Fruit fly (Drosophila melanogaster): ENCODE data around the gene Npc2b.

Gene Npc2b

DNA sequence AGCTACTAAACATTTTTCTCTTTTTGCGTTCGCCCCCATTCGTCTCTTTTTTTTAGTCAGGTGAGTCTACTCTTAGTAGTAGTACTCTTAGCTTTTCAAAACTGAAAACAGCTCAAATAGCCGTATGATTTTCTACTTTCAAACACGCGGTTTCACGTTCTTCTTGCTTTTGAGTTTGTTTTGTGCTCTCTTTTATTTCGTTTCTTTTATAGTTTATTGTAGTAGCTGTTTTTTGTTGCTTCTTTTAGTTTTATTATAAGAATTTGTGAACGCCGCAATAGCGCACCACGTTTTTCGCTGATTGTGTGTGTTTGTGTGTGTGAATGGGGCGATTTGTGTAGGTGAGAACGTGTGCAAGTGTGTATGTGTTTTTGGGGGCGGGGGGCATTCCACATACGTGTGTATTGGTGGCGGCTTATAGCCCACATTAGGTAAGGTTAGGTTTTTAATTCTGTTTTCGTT lies 37.9 kb upstream of the Npc2b start (continued):
- no peak for TF ChIP-seq Kr (GFP tag; optimal IDR thresholded peaks at IDR 0.05)
- TF ChIP-seq CG10543 (GFP tag; optimal IDR thresholded peaks at IDR 0.05) = peak; percentile 38
- no peak for TF ChIP-seq ind (GFP tag; optimal IDR thresholded peaks at IDR 0.05)
- TF ChIP-seq jing (GFP tag; optimal IDR thresholded peaks at IDR 0.05) = no peak
- TF ChIP-seq tio (GFP tag; optimal IDR thresholded peaks at IDR 0.05) = no peak
- no peak for TF ChIP-seq CG30431 (GFP tag; optimal IDR thresholded peaks at IDR 0.05)
- TF ChIP-seq CG8089 (GFP tag; optimal IDR thresholded peaks at IDR 0.05) = no peak
- no peak for TF ChIP-seq shn (GFP tag; optimal IDR thresholded peaks at IDR 0.05)
- peak; percentile 62 for TF ChIP-seq Deaf1 (tag; optimal IDR thresholded peaks at IDR 0.05)
- TF ChIP-seq Dbx (GFP tag; IDR thresholded peaks at IDR 0.05) = no peak
- TF ChIP-seq gro (GFP tag; optimal IDR thresholded peaks at IDR 0.05) = peak; percentile 39
- no peak for TF ChIP-seq Dad (GFP tag; optimal IDR thresholded peaks at IDR 0.05)
- peak; percentile 39 for TF ChIP-seq CG12769 (tag; optimal IDR thresholded peaks at IDR 0.05)
- TF ChIP-seq CG11723 (GFP tag; optimal IDR thresholded peaks at IDR 0.05) = no peak
- TF ChIP-seq zfh1 (GFP tag; IDR thresholded peaks at IDR 0.05) = no peak
- TF ChIP-seq CG34376 (GFP tag; optimal IDR thresholded peaks at IDR 0.05) = peak; percentile 49
- TF ChIP-seq Adf1 (GFP tag; IDR thresholded peaks at IDR 0.05) = peak; percentile 5; the same call in 1 of the 2 replicates
- TF ChIP-seq Sry-β (GFP tag; optimal IDR thresholded peaks at IDR 0.05) = no peak
- TF ChIP-seq CG7928 (GFP tag; optimal IDR thresholded peaks at IDR 0.05) = no peak
- 0 out of 2 replicates have a peak, but pooled peaks have one; percentile 18 for TF ChIP-seq Drgx (GFP tag; IDR thresholded peaks at IDR 0.05)
- TF ChIP-seq HmgD (GFP tag; optimal IDR thresholded peaks at IDR 0.05) = no peak
- TF ChIP-seq oc (tag; optimal IDR thresholded peaks at IDR 0.05) = no peak
- TF ChIP-seq chinmo (GFP tag; IDR thresholded peaks at IDR 0.05; ENCODE audit: partially characterized antibody) = peak; percentile 86; the same call in 3 of the 4 replicates
- TF ChIP-seq Pdp1 (GFP tag; optimal IDR thresholded peaks at IDR 0.05) = peak in 1 of 2 experiments; percentile 69
- TF ChIP-seq Hsf (GFP tag; optimal IDR thresholded peaks at IDR 0.05) = no peak
- no peak for TF ChIP-seq so (GFP tag; IDR thresholded peaks at IDR 0.05)
- TF ChIP-seq mirr (GFP tag; optimal IDR thresholded peaks at IDR 0.05) = peak; percentile 54
- peak; percentile 32 for TF ChIP-seq exex (tag; optimal IDR thresholded peaks at IDR 0.05)
- TF ChIP-seq CG7987 (GFP tag; optimal IDR thresholded peaks at IDR 0.05) = peak; percentile 47
- TF ChIP-seq pfk (GFP tag; optimal IDR thresholded peaks at IDR 0.05) = peak; percentile 61
- peak; percentile 44 to 85 for TF ChIP-seq Trl (optimal IDR thresholded peaks at IDR 0.05)
- no peak for TF ChIP-seq Trl (GFP tag; optimal IDR thresholded peaks at IDR 0.05)
- no peak for TF ChIP-seq klu (GFP tag; IDR thresholded peaks at IDR 0.05)
- TF ChIP-seq odd (GFP tag; optimal IDR thresholded peaks at IDR 0.05) = no peak
- no peak for TF ChIP-seq Ssrp (tag; optimal IDR thresholded peaks at IDR 0.05)
- TF ChIP-seq CG12219 (GFP tag; optimal IDR thresholded peaks at IDR 0.05) = peak; percentile 4
- TF ChIP-seq cwo (GFP tag; optimal IDR thresholded peaks at IDR 0.05) = peak; percentile 51
- TF ChIP-seq CG13287 (GFP tag; IDR thresholded peaks at IDR 0.05; ENCODE audit: partially characterized antibody) = peak; percentile 19; the same call in 1 of the 2 replicates
- TF ChIP-seq ken (GFP tag; IDR thresholded peaks at IDR 0.05) = no peak
- TF ChIP-seq CG3163 (GFP tag; optimal IDR thresholded peaks at IDR 0.05) = peak; percentile 95
- no peak for TF ChIP-seq pho (GFP tag; optimal IDR thresholded peaks at IDR 0.05)
- no peak for TF ChIP-seq sr (GFP tag; IDR thresholded peaks at IDR 0.05)
- no peak for TF ChIP-seq ro (GFP tag; IDR thresholded peaks at IDR 0.05)
- TF ChIP-seq slbo (GFP tag; IDR thresholded peaks at IDR 0.05) = no peak
- TF ChIP-seq NC2α (GFP tag; optimal IDR thresholded peaks at IDR 0.05) = no peak
- no peak for TF ChIP-seq CG6813 (GFP tag; optimal IDR thresholded peaks at IDR 0.05)
- no peak for TF ChIP-seq CG3847 (GFP tag; IDR thresholded peaks at IDR 0.05)
- no peak for TF ChIP-seq grn (GFP tag; optimal IDR thresholded peaks at IDR 0.05)
- no peak for TF ChIP-seq fru (optimal IDR thresholded peaks at IDR 0.05)
- no peak for TF ChIP-seq MESR4 (GFP tag; optimal IDR thresholded peaks at IDR 0.05)
- TF ChIP-seq zfh2 (GFP tag; optimal IDR thresholded peaks at IDR 0.05) = no peak
- TF ChIP-seq Fer1 (GFP tag; optimal IDR thresholded peaks at IDR 0.05) = peak; percentile 16

Data from whole organism, embryonic.